Worm (Caenorhabditis elegans): ENCODE results near the gene C07E3.8.

ce11 chrII:10303663-10304115 lies 48.4 kb upstream of the C07E3.8 start, which contains the start of gene vha-9:
- TF ChIP-seq flt-1 (GFP tag; IDR thresholded peaks at IDR 0.05) (no peak), ztf-23 (GFP tag; IDR thresholded peaks at IDR 0.05) (no peak), tab-1 (GFP tag; IDR thresholded peaks at IDR 0.05) (no peak)

Data from whole organism, midembryonic.